Worm (Caenorhabditis elegans) whole organism, young adult: ENCODE measurements around the gene sri-77.

Experiments used
- B0261.1 ChIP-seq: sonication (generic microtip); optimal IDR thresholded peaks from 2 replicates; lab custom pipeline; 2016; ENCODE audit warnings: mild to moderate bottlenecking, missing genetic modification characterization, moderate library complexity, missing compliant biosample characterization
- B0336.3 ChIP-seq: fragments of 200-800 bp; sonication (Bioruptor generic); IDR thresholded peaks from 2 replicates; pipeline ENCODE4 v1.3.6; 2022; ENCODE audit warnings: missing genetic modification characterization, missing compliant biosample characterization
- ama-1 ChIP-seq, 3 experiments: fragments of 150-350 bp in 1 of 3; sonication (generic microtip) in 2 of 3; optimal IDR thresholded peaks; 2 replicates each; lab custom pipeline; 2014 to 2018; ENCODE audit warnings: missing biosample characterization in 2 of 3, missing genetic modification characterization in 2 of 3, missing genetic modification reagents in 2 of 3
- atf-7 ChIP-seq: sonication (generic microtip); optimal IDR thresholded peaks from 2 replicates; lab custom pipeline; 2017; ENCODE audit warnings: mild to moderate bottlenecking, missing genetic modification characterization, missing compliant biosample characterization
- dpl-1 ChIP-seq: fragments of 150-350 bp; optimal IDR thresholded peaks from 2 replicates; lab custom pipeline; 2014; ENCODE audit warnings: missing biosample characterization, missing genetic modification reagents, missing genetic modification characterization
- gei-17 ChIP-seq: fragments of 200-800 bp; sonication (Bioruptor generic); optimal IDR thresholded peaks from 2 replicates; lab custom pipeline; 2018; ENCODE audit warnings: mild to moderate bottlenecking, missing genetic modification characterization, missing compliant biosample characterization
- madf-3 ChIP-seq: fragments of 200-800 bp; sonication (Bioruptor generic); IDR thresholded peaks from 2 replicates; pipeline ENCODE4 v1.3.6; 2022; ENCODE audit warnings: missing genetic modification reagents, missing genetic modification characterization, missing compliant biosample characterization
- pbrm-1 ChIP-seq: fragments of 200-800 bp; sonication (Bioruptor generic); IDR thresholded peaks from 2 replicates; pipeline ENCODE4 v1.3.6; 2022; ENCODE audit warnings: missing genetic modification reagents, missing genetic modification characterization, missing compliant biosample characterization
- sdz-38 ChIP-seq: sonication (generic microtip); optimal IDR thresholded peaks from 2 replicates; lab custom pipeline; 2016; ENCODE audit warnings: missing genotype, missing genetic modification characterization, missing compliant biosample characterization
- sea-2 ChIP-seq: fragments of 200-800 bp; sonication (Bioruptor generic); IDR thresholded peaks from 2 replicates; pipeline ENCODE4 v1.3.6; 2022; ENCODE audit warnings: missing genetic modification characterization, missing compliant biosample characterization
- ztf-26 ChIP-seq: sonication (generic microtip); optimal IDR thresholded peaks from 2 replicates; lab custom pipeline; 2017; ENCODE audit warnings: missing genetic modification characterization, missing compliant biosample characterization

DNA sequence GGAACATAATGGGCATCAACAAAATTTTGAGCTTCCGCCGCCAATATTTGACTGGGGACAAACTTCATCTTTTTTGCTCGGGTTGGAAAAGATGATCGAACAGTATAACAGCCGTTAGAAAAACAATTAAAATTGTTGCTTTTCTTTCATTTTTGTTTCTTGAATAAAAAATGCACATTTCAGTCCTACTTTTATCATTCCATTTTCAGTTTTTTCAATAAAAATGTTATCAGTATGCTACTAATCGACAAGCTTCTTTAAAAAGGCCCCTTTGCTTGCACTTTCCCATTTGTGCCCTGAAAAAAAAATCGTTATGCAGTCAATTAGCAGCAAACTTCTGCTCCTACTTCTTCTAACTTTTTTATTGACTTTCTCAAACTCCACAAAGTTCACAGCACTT, 36.6 kb upstream of the sri-77 start, which contains the start of gene F22E5.7:
- TF ChIP-seq madf-3 (GFP tag; lab: Robert Waterston, UW) (no peak), ztf-26 (no peak), B0261.1 (tag; lab: Kevin White, UChicago) (no peak), B0336.3 (GFP tag; lab: Robert Waterston, UW) (no peak), gei-17 (no peak), sdz-38 (tag; lab: Kevin White, UChicago) (no peak), atf-7 (tag; lab: Kevin White, UChicago) (no peak), pbrm-1 (GFP tag; lab: Robert Waterston, UW) (no peak), sea-2 (no peak), ama-1 (optimal IDR thresholded peaks at IDR 0.05; lab: Kevin White, UChicago) (no peak), ama-1 (GFP tag; optimal IDR thresholded peaks at IDR 0.05; lab: Kevin White, UChicago) (no peak), dpl-1 (GFP tag; lab: Kevin White, UChicago) (no peak)
